Worm (Caenorhabditis elegans): ENCODE results near the gene hda-6.

hda-6 gene

ce11 chrIV:5350480-5351193, 13.5 kb downstream of the hda-6 start, which contains the start of gene gba-4:
gba-4 (minus strand) TSS chrIV:5350897.
- peak; percentile 78 for TF ChIP-seq elt-2 (tag; optimal IDR thresholded peaks at IDR 0.05)

ce11 chrIV:5344168-5344567, 19.9 kb downstream of the hda-6 start:
- no peak for TF ChIP-seq ceh-8 (GFP tag; optimal IDR thresholded peaks at IDR 0.05)
- peak in 1 of 2 experiments; percentile 10 for TF ChIP-seq lsy-2 (tag; optimal IDR thresholded peaks at IDR 0.05)
- TF ChIP-seq lin-35 (GFP tag; optimal IDR thresholded peaks at IDR 0.05), result peak in 1 of 2 experiments; percentile 65
- no peak for TF ChIP-seq efl-1 (optimal IDR thresholded peaks at IDR 0.05)
- peak in 1 of 2 experiments; percentile 34 for TF ChIP-seq efl-1 (GFP tag; optimal IDR thresholded peaks at IDR 0.05 in 1 of 2)
- peak; percentile 55 for TF ChIP-seq nhr-85 (tag)
- peak; percentile 21 for TF ChIP-seq snu-23 (GFP tag; optimal IDR thresholded peaks at IDR 0.05)
- no peak for TF ChIP-seq ama-1 (optimal IDR thresholded peaks at IDR 0.05)
- no peak for TF ChIP-seq fkh-4 (tag; optimal IDR thresholded peaks at IDR 0.05; ENCODE audit: borderline replicate concordance)
- peak; percentile 52 for TF ChIP-seq nhr-90 (tag; optimal IDR thresholded peaks at IDR 0.05; ENCODE audit: poor library complexity)
- no peak for TF ChIP-seq dsc-1 (tag; optimal IDR thresholded peaks at IDR 0.05)
- TF ChIP-seq lin-13 (GFP tag; optimal IDR thresholded peaks at IDR 0.05), result no peak
- peak; percentile 18 for TF ChIP-seq nhr-71 (tag; optimal IDR thresholded peaks at IDR 0.05)
- peak; percentile 10 for TF ChIP-seq xbp-1 (tag; optimal IDR thresholded peaks at IDR 0.05)

- no peak for TF ChIP-seq F16B12.6 (tag; optimal IDR thresholded peaks at IDR 0.05)
- TF ChIP-seq blmp-1 (tag; optimal IDR thresholded peaks at IDR 0.05), result peak; percentile 65
- no peak for TF ChIP-seq lin-39 (tag; optimal IDR thresholded peaks at IDR 0.05)
- TF ChIP-seq nhr-77 (tag; optimal IDR thresholded peaks at IDR 0.05), result no peak
- TF ChIP-seq lin-14 (GFP tag; optimal IDR thresholded peaks at IDR 0.05), result peak; percentile 15
- no peak for TF ChIP-seq mdl-1 (tag; optimal IDR thresholded peaks at IDR 0.05)
- TF ChIP-seq lsy-2 (tag; optimal IDR thresholded peaks at IDR 0.05), result peak in 1 of 2 experiments; percentile 21
- TF ChIP-seq C16A3.4 (tag; optimal IDR thresholded peaks at IDR 0.05), result no peak
- TF ChIP-seq nhr-85 (tag), result peak; percentile 76
- TF ChIP-seq elt-3 (tag; optimal IDR thresholded peaks at IDR 0.05), result peak in 5 of 6 experiments; percentile 8 to 83 (median 11)
- no peak for TF ChIP-seq egl-13 (tag; optimal IDR thresholded peaks at IDR 0.05)
- no peak for TF ChIP-seq ama-1 (optimal IDR thresholded peaks at IDR 0.05)
- TF ChIP-seq Y116A8C.19 (tag; optimal IDR thresholded peaks at IDR 0.05; ENCODE audit: borderline replicate concordance), result no peak
- no peak for TF ChIP-seq elt-2 (tag; optimal IDR thresholded peaks at IDR 0.05)
- no peak for TF ChIP-seq grh-1 (GFP tag; IDR thresholded peaks at IDR 0.05)
These were observed 24.9 kb downstream of the hda-6 start, which contains the start of gene Y4C6B.2 for ce11 chrIV:5339255-5339654. Y4C6B.2 (plus strand) TSS chrIV:5339574.

- peak; percentile 22 for TF ChIP-seq nhr-20 (tag; optimal IDR thresholded peaks at IDR 0.05)
- TF ChIP-seq lin-15B (tag; optimal IDR thresholded peaks at IDR 0.05), result no peak
- peak; percentile 81 for TF ChIP-seq nhr-85 (tag)
- TF ChIP-seq fos-1 (tag; optimal IDR thresholded peaks at IDR 0.05), result no peak
- TF ChIP-seq nhr-90 (tag; optimal IDR thresholded peaks at IDR 0.05; ENCODE audit: poor library complexity), result no peak
- peak; percentile 61 for TF ChIP-seq unc-86 (tag; optimal IDR thresholded peaks at IDR 0.05)
- TF ChIP-seq sox-4 (tag; optimal IDR thresholded peaks at IDR 0.05), result no peak
- TF ChIP-seq lin-39 (tag; optimal IDR thresholded peaks at IDR 0.05), result no peak
- TF ChIP-seq ceh-63 (GFP tag; optimal IDR thresholded peaks at IDR 0.05), result no peak
- no peak for TF ChIP-seq dpl-1 (GFP tag; optimal IDR thresholded peaks at IDR 0.05)
- TF ChIP-seq sptf-1 (tag; optimal IDR thresholded peaks at IDR 0.05), result no peak
- TF ChIP-seq ztf-4 (tag; optimal IDR thresholded peaks at IDR 0.05), result no peak
- no peak for TF ChIP-seq fkh-8 (tag; optimal IDR thresholded peaks at IDR 0.05)
- peak; percentile 67 for TF ChIP-seq blmp-1 (tag; optimal IDR thresholded peaks at IDR 0.05)
- peak; percentile 10 for TF ChIP-seq snu-23 (GFP tag; optimal IDR thresholded peaks at IDR 0.05)
- TF ChIP-seq elt-3 (tag; optimal IDR thresholded peaks at IDR 0.05), result peak in 1 of 6 experiments; percentile 47
- TF ChIP-seq nhr-71 (tag; optimal IDR thresholded peaks at IDR 0.05), result peak; percentile 49
- no peak for TF ChIP-seq egl-27 (tag; optimal IDR thresholded peaks at IDR 0.05)
- TF ChIP-seq lin-14 (GFP tag; optimal IDR thresholded peaks at IDR 0.05), result peak; percentile 69
- TF ChIP-seq lin-35 (GFP tag; optimal IDR thresholded peaks at IDR 0.05), result peak in 1 of 2 experiments; percentile 25
- no peak for TF ChIP-seq nhr-11 (tag; optimal IDR thresholded peaks at IDR 0.05)
- TF ChIP-seq nhr-76 (tag; optimal IDR thresholded peaks at IDR 0.05), result no peak
- TF ChIP-seq nhr-84 (tag; optimal IDR thresholded peaks at IDR 0.05), result no peak
- peak in 1 of 2 experiments; percentile 17 for TF ChIP-seq lsy-2 (tag; optimal IDR thresholded peaks at IDR 0.05)
- TF ChIP-seq mep-1 (tag; optimal IDR thresholded peaks at IDR 0.05), result peak; percentile 5
- no peak for TF ChIP-seq hlh-4 (tag; optimal IDR thresholded peaks at IDR 0.05)
- no peak for TF ChIP-seq pqm-1 (tag; optimal IDR thresholded peaks at IDR 0.05)
- TF ChIP-seq efl-1 (optimal IDR thresholded peaks at IDR 0.05), result no peak
- peak in 1 of 2 experiments; percentile 59 for TF ChIP-seq efl-1 (GFP tag; optimal IDR thresholded peaks at IDR 0.05 in 1 of 2)
These were observed 26.5 kb downstream of the hda-6 start for ce11 chrIV:5337649-5338048.
